Fruit fly (Drosophila melanogaster) whole organism, embryonic: ENCODE measurements around the gene CG14273.
A peak's percentile ranks its signal among the peaks of the same experiment; 100 is the strongest.

Experiments
- Aef1 ChIP-seq: fragments of 200-800 bp; sonication (Bioruptor generic); IDR thresholded peaks from 3 replicates; pipeline ENCODE4 v1.3.6; 2022; ENCODE audit warnings: missing biosample characterization, missing genetic modification characterization
- Antp ChIP-seq: fragments of 200-800 bp; sonication (Bioruptor generic); optimal IDR thresholded peaks from 3 replicates; lab custom pipeline; 2016; ENCODE audit warnings: missing biosample characterization, missing genetic modification characterization
- Bgb ChIP-seq: fragments of 200-800 bp; sonication (Bioruptor generic); IDR thresholded peaks from 2 replicates; pipeline ENCODE4 v1.3.6; 2022; ENCODE audit warnings: missing biosample characterization, missing genetic modification characterization; ENCODE audit not compliant: partially characterized antibody
- C15 ChIP-seq: fragments of 200-800 bp; sonication (Bioruptor generic); IDR thresholded peaks from 3 replicates; pipeline ENCODE4 v1.3.6; 2022; ENCODE audit warnings: missing biosample characterization, missing genetic modification characterization
- CG10209 ChIP-seq: fragments of 200-800 bp; sonication (Bioruptor generic); optimal IDR thresholded peaks from 3 replicates; lab custom pipeline; 2017; ENCODE audit warnings: missing biosample characterization, mild to moderate bottlenecking, missing genetic modification characterization, missing genetic modification reagents
- CG10267 ChIP-seq: fragments of 200-800 bp; sonication (Bioruptor generic); optimal IDR thresholded peaks from 2 replicates; lab custom pipeline; 2018; ENCODE audit warnings: missing biosample characterization, mild to moderate bottlenecking, missing genetic modification characterization, moderate library complexity
- CG11398 ChIP-seq: fragments of 200-800 bp; sonication (Bioruptor generic); optimal IDR thresholded peaks from 2 replicates; lab custom pipeline; 2016; ENCODE audit warnings: missing biosample characterization, missing genetic modification characterization
- CG12299 ChIP-seq: fragments of 200-800 bp; sonication (Bioruptor generic); optimal IDR thresholded peaks from 2 replicates; lab custom pipeline; 2018; ENCODE audit warnings: missing biosample characterization, mild to moderate bottlenecking, missing genetic modification characterization
- CG13894 ChIP-seq: fragments of 200-800 bp; sonication (Bioruptor generic); optimal IDR thresholded peaks from 3 replicates; lab custom pipeline; 2018; ENCODE audit warnings: missing biosample characterization, mild to moderate bottlenecking, missing genetic modification characterization, moderate library complexity
- CG14014 ChIP-seq: fragments of 200-800 bp; sonication (Bioruptor generic); IDR thresholded peaks from 2 replicates; pipeline ENCODE4 v1.3.6; 2022; ENCODE audit warnings: missing biosample characterization, missing genetic modification characterization
- CG14050 ChIP-seq: fragments of 200-800 bp; sonication (Bioruptor generic); IDR thresholded peaks from 3 replicates; pipeline ENCODE4 v1.3.6; 2022; ENCODE audit warnings: missing biosample characterization, missing genetic modification characterization
- CG14710 ChIP-seq: fragments of 200-800 bp; sonication (Bioruptor generic); optimal IDR thresholded peaks from 3 replicates; lab custom pipeline; 2019; ENCODE audit warnings: missing biosample characterization, mild to moderate bottlenecking, missing genetic modification characterization, moderate library complexity
- CG15011 ChIP-seq: fragments of 200-800 bp; sonication (Bioruptor generic); optimal IDR thresholded peaks from 3 replicates; lab custom pipeline; 2018; ENCODE audit warnings: missing biosample characterization, mild to moderate bottlenecking, missing genetic modification characterization
- CG1603 ChIP-seq: fragments of 200-800 bp; sonication (Bioruptor generic); optimal IDR thresholded peaks from 2 replicates; lab custom pipeline; 2019; ENCODE audit warnings: missing biosample characterization, mild to moderate bottlenecking, missing genetic modification characterization, moderate library complexity
- CG16813 ChIP-seq: fragments of 200-800 bp; sonication (Bioruptor generic); IDR thresholded peaks from 3 replicates; pipeline ENCODE4 v1.3.6; 2022; ENCODE audit warnings: missing biosample characterization, missing genetic modification characterization; ENCODE audit not compliant: partially characterized antibody
- CG30020 ChIP-seq: fragments of 200-800 bp; optimal IDR thresholded peaks from 2 replicates; lab custom pipeline; 2019; ENCODE audit warnings: missing biosample characterization, mild to moderate bottlenecking, missing genetic modification characterization, moderate library complexity
- CG34376 ChIP-seq: fragments of 200-800 bp; sonication (Bioruptor generic); optimal IDR thresholded peaks from 2 replicates; lab custom pipeline; 2018; ENCODE audit warnings: missing biosample characterization, mild to moderate bottlenecking, missing genetic modification characterization
- CG34422 ChIP-seq: fragments of 200-800 bp; sonication (Bioruptor generic); IDR thresholded peaks from 3 replicates; pipeline ENCODE4 v1.3.6; 2022; ENCODE audit warnings: missing biosample characterization, missing genetic modification characterization
- CG4404 ChIP-seq: fragments of 200-800 bp; sonication (Bioruptor generic); IDR thresholded peaks from 2 replicates; pipeline ENCODE4 v1.3.6; 2022; ENCODE audit warnings: missing biosample characterization, missing genetic modification characterization
- CG4617 ChIP-seq: fragments of 200-800 bp; sonication (Bioruptor generic); optimal IDR thresholded peaks from 3 replicates; lab custom pipeline; 2016; ENCODE audit warnings: missing biosample characterization, missing genetic modification characterization, borderline replicate concordance
- CG5245 ChIP-seq: fragments of 200-800 bp; sonication (Bioruptor generic); optimal IDR thresholded peaks from 3 replicates; lab custom pipeline; 2016; ENCODE audit warnings: missing biosample characterization, missing genetic modification characterization
- CG6254 ChIP-seq: fragments of 200-800 bp; sonication (Bioruptor generic); optimal IDR thresholded peaks from 3 replicates; lab custom pipeline; 2017; ENCODE audit warnings: mild to moderate bottlenecking, missing biosample characterization, missing genetic modification reagents, missing genetic modification characterization
- CG7839 ChIP-seq: fragments of 200-800 bp; sonication (Bioruptor generic); optimal IDR thresholded peaks from 3 replicates; lab custom pipeline; 2018; ENCODE audit warnings: missing biosample characterization, mild to moderate bottlenecking, missing genetic modification characterization, moderate library complexity
- CG8359 ChIP-seq: fragments of 200-800 bp; sonication (Bioruptor generic); optimal IDR thresholded peaks from 2 replicates; lab custom pipeline; 2017; ENCODE audit warnings: missing biosample characterization, mild to moderate bottlenecking, missing genetic modification characterization, borderline replicate concordance
- CG9876 ChIP-seq: fragments of 200-800 bp; sonication (Bioruptor generic); optimal IDR thresholded peaks from 2 replicates; lab custom pipeline; 2016; ENCODE audit warnings: missing biosample characterization, missing genetic modification characterization
- Doc2 ChIP-seq: fragments of 200-800 bp; sonication (Bioruptor generic); IDR thresholded peaks from 2 replicates; pipeline ENCODE4 v1.3.6; 2022; ENCODE audit warnings: missing biosample characterization, missing genetic modification characterization
- HHEX ChIP-seq: fragments of 200-800 bp; sonication (Bioruptor generic); optimal IDR thresholded peaks from 3 replicates; lab custom pipeline; 2017; ENCODE audit warnings: missing biosample characterization, mild to moderate bottlenecking, missing genetic modification characterization, missing genetic modification reagents
- MESR4 ChIP-seq: fragments of 200-800 bp; sonication (Bioruptor generic); optimal IDR thresholded peaks from 2 replicates; lab custom pipeline; 2018; ENCODE audit warnings: missing biosample characterization, mild to moderate bottlenecking, missing genetic modification characterization, moderate library complexity
- Pdp1 ChIP-seq, 2 experiments: fragments of 200-800 bp; sonication (Bioruptor generic); optimal IDR thresholded peaks; 3 replicates each; lab custom pipeline; 2016; ENCODE audit warnings: missing biosample characterization in 2 of 2, missing genetic modification characterization in 2 of 2, mild to moderate bottlenecking in 1 of 2, moderate library complexity in 1 of 2
- Ptx1 ChIP-seq: fragments of 200-800 bp; sonication (Bioruptor generic); IDR thresholded peaks from 2 replicates; pipeline ENCODE4 v1.3.6; 2022; ENCODE audit warnings: missing biosample characterization, missing genetic modification characterization
- Rfx ChIP-seq: fragments of 200-800 bp; sonication (Bioruptor generic); IDR thresholded peaks from 2 replicates; pipeline ENCODE4 v1.3.6; 2022; ENCODE audit warnings: missing biosample characterization, missing genetic modification characterization
- Rx ChIP-seq: fragments of 200-800 bp; sonication (Bioruptor generic); IDR thresholded peaks from 2 replicates; pipeline ENCODE4 v1.3.6; 2022; ENCODE audit warnings: missing biosample characterization, missing genetic modification characterization
- amos ChIP-seq: fragments of 200-800 bp; sonication (Bioruptor generic); IDR thresholded peaks from 2 replicates; pipeline ENCODE4 v1.3.6; 2022; ENCODE audit warnings: missing biosample characterization, missing genetic modification characterization; ENCODE audit not compliant: partially characterized antibody
- bsh ChIP-seq, 2 experiments: fragments of 200-800 bp; sonication (Bioruptor generic); optimal IDR thresholded peaks; 2 replicates each; lab custom pipeline; 2017 to 2018; ENCODE audit warnings: mild to moderate bottlenecking in 2 of 2, missing biosample characterization in 2 of 2, missing genetic modification characterization in 2 of 2, moderate library complexity in 1 of 2
- cad ChIP-seq: fragments of >200 bp; optimal IDR thresholded peaks from 2 replicates; lab custom pipeline; 2017; ENCODE audit warnings: missing biosample characterization, missing genetic modification characterization
- crol ChIP-seq: fragments of 200-800 bp; sonication (Bioruptor generic); IDR thresholded peaks from 2 replicates; pipeline ENCODE4 v1.3.6; 2022; ENCODE audit warnings: missing biosample characterization, missing genetic modification characterization
- cwo ChIP-seq: fragments of 200-800 bp; sonication (Bioruptor generic); optimal IDR thresholded peaks from 3 replicates; lab custom pipeline; 2017; ENCODE audit warnings: missing biosample characterization, missing genetic modification characterization, mild to moderate bottlenecking, moderate library complexity, missing genetic modification reagents
- dm ChIP-seq: fragments of 200-800 bp; sonication (Bioruptor generic); optimal IDR thresholded peaks from 3 replicates; lab custom pipeline; 2016; ENCODE audit warnings: missing biosample characterization, missing genetic modification characterization
- en ChIP-seq: fragments of 200-800 bp; sonication (Bioruptor generic); optimal IDR thresholded peaks from 2 replicates; lab custom pipeline; 2016; ENCODE audit warnings: missing biosample characterization, missing genetic modification characterization
- hbn ChIP-seq: fragments of 200-800 bp; sonication (Bioruptor generic); IDR thresholded peaks from 2 replicates; pipeline ENCODE4 v1.3.6; 2022; ENCODE audit warnings: missing biosample characterization, missing genetic modification characterization; ENCODE audit not compliant: partially characterized antibody
- hkb ChIP-seq, 2 experiments: fragments of 200-800 bp in 1 of 2; fragments of >200 bp in 1 of 2; sonication (Bioruptor generic) in 1 of 2; IDR thresholded peaks in 1 of 2; optimal IDR thresholded peaks in 1 of 2; 2 replicates each; pipeline versions ENCODE4 v1.3.6 to Lab custom; 2017 to 2022; ENCODE audit warnings: missing biosample characterization in 1 of 2, missing genetic modification characterization in 1 of 2
- pum ChIP-seq: fragments of 200-800 bp; sonication (Bioruptor generic); optimal IDR thresholded peaks from 2 replicates; lab custom pipeline; 2016; ENCODE audit warnings: missing biosample characterization, missing genetic modification characterization
- schlank ChIP-seq: fragments of 200-800 bp; sonication (Bioruptor generic); optimal IDR thresholded peaks from 2 replicates; lab custom pipeline; 2018; ENCODE audit warnings: missing biosample characterization, mild to moderate bottlenecking, missing genetic modification characterization
- seq ChIP-seq: fragments of 200-800 bp; sonication (Bioruptor generic); IDR thresholded peaks from 2 replicates; pipeline ENCODE4 v1.3.6; 2022; ENCODE audit warnings: missing biosample characterization, missing genetic modification characterization
- sqz ChIP-seq: fragments of 200-800 bp; sonication (Bioruptor generic); optimal IDR thresholded peaks from 3 replicates; lab custom pipeline; 2018; ENCODE audit warnings: missing biosample characterization, mild to moderate bottlenecking, missing genetic modification characterization
- unc-4 ChIP-seq: fragments of 200-800 bp; sonication (Bioruptor generic); IDR thresholded peaks from 2 replicates; pipeline ENCODE4 v1.3.6; 2022; ENCODE audit warnings: missing biosample characterization, missing genetic modification characterization; ENCODE audit not compliant: partially characterized antibody
- vfl ChIP-seq: fragments of 200-800 bp; sonication (Bioruptor generic); optimal IDR thresholded peaks from 2 replicates; lab custom pipeline; 2016; ENCODE audit warnings: missing biosample characterization, missing genetic modification characterization

CG14273 gene

DNA sequence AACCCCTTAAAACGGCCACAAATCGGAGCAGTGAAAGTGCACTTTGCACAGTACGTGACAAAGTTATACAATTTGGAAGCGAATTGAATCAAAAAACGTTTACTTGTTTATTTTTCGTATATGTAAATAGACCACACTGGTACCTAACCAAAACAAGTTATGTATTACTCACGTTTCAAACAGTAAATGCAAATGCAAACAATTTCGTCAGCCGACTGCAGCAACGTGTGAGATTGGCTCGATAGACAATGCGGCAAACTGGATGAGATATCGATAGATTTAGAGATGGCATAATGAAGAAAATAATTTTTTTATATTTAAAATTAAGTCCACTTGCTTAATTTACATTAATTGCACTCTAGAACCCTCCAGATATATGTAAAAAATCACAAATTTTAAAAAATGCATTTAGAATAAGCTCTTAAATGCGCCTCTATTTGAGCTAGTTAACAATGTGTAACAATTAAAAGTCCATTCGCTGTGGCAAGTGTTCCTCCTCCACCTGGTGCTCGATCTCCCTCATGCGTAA, 39.1 kb downstream of the CG14273 start, which contains the start of gene AlaRS (continued):
- TF ChIP-seq CG8359 (GFP tag; lab: Kevin White, UChicago), result no peak
- TF ChIP-seq Ptx1 (GFP tag; lab: Robert Waterston, UW), result 0 out of 2 replicates have a peak, but pooled peaks have one; percentile 7
- TF ChIP-seq CG14710, result peak; percentile 65
- peak; percentile 28 for TF ChIP-seq CG1603 (tag; lab: Kevin White, UChicago)
- no peak for TF ChIP-seq en (GFP tag; lab: Kevin White, UChicago)
- TF ChIP-seq seq (GFP tag; lab: Robert Waterston, UW), result no peak
- peak; percentile 77 for TF ChIP-seq MESR4 (GFP tag; lab: Kevin White, UChicago)
- TF ChIP-seq CG13894 (tag; lab: Kevin White, UChicago), result no peak
- TF ChIP-seq Aef1 (GFP tag; lab: Robert Waterston, UW), result no peak
- TF ChIP-seq CG10267 (tag; lab: Kevin White, UChicago), result peak; percentile 67
- TF ChIP-seq Pdp1 (GFP tag; optimal IDR thresholded peaks at IDR 0.05; lab: Kevin White, UChicago), result peak in 1 of 2 experiments; percentile 60
- TF ChIP-seq CG9876 (GFP tag; lab: Kevin White, UChicago), result no peak
- peak; percentile 26 for TF ChIP-seq pum
- peak; percentile 42; the same call in 1 of the 3 replicates for TF ChIP-seq CG16813 (GFP tag; lab: Robert Waterston, UW)
- peak; percentile 44 for TF ChIP-seq cwo (GFP tag; lab: Kevin White, UChicago)
- TF ChIP-seq schlank (tag; lab: Kevin White, UChicago), result no peak
- no peak for TF ChIP-seq hkb (optimal IDR thresholded peaks at IDR 0.05; lab: Kevin White, UChicago)
- TF ChIP-seq hkb (GFP tag; IDR thresholded peaks at IDR 0.05; lab: Robert Waterston, UW), result no peak; the same call in 1 of the 2 replicates
- TF ChIP-seq Bgb (GFP tag; lab: Robert Waterston, UW), result peak; percentile 56
- no peak; the same call in 2 of the 3 replicates for TF ChIP-seq CG14050 (GFP tag; lab: Robert Waterston, UW)
- no peak for TF ChIP-seq Doc2 (GFP tag; lab: Robert Waterston, UW)
- TF ChIP-seq CG6254 (GFP tag; lab: Kevin White, UChicago), result peak; percentile 40
- TF ChIP-seq bsh (GFP tag; optimal IDR thresholded peaks at IDR 0.05; lab: Kevin White, UChicago), result peak; percentile 8 to 35
- TF ChIP-seq CG5245 (GFP tag; lab: Kevin White, UChicago), result no peak
- peak; percentile 11 for TF ChIP-seq vfl
- no peak for TF ChIP-seq crol
- TF ChIP-seq Antp (GFP tag; lab: Kevin White, UChicago), result no peak
- peak; percentile 46 for TF ChIP-seq CG7839
- TF ChIP-seq dm (GFP tag; lab: Kevin White, UChicago), result peak; percentile 43
- TF ChIP-seq Rx (GFP tag; lab: Robert Waterston, UW), result no peak
- TF ChIP-seq CG34422 (GFP tag; lab: Robert Waterston, UW), result 0 out of 3 replicates have a peak, but pooled peaks have one; percentile 26
- TF ChIP-seq CG4404 (GFP tag; lab: Robert Waterston, UW), result no peak
- TF ChIP-seq amos (GFP tag; lab: Robert Waterston, UW), result peak; percentile 63; the same call in 1 of the 2 replicates
- TF ChIP-seq unc-4, result peak; percentile 72; the same call in 1 of the 2 replicates
- peak; percentile 41; the same call in 1 of the 2 replicates for TF ChIP-seq Rfx
- TF ChIP-seq CG30020, result peak; percentile 54
- peak; percentile 47 for TF ChIP-seq CG4617 (GFP tag; lab: Kevin White, UChicago)
- peak; percentile 57 for TF ChIP-seq hbn (GFP tag; lab: Robert Waterston, UW)
- peak; percentile 15 for TF ChIP-seq HHEX (GFP tag; lab: Kevin White, UChicago)
- no peak for TF ChIP-seq CG11398
- no peak for TF ChIP-seq CG14014 (GFP tag; lab: Robert Waterston, UW)
- TF ChIP-seq cad (GFP tag; lab: Kevin White, UChicago), result no peak
- TF ChIP-seq CG12299 (tag; lab: Kevin White, UChicago), result no peak
- TF ChIP-seq C15, result no peak
- peak; percentile 31 for TF ChIP-seq CG10209
- peak; percentile 41 for TF ChIP-seq CG34376 (GFP tag; lab: Kevin White, UChicago)
- TF ChIP-seq sqz, result peak; percentile 14
- no peak for TF ChIP-seq CG15011 (GFP tag; lab: Kevin White, UChicago)
- TF ChIP-seq, all 482 proteins: peak for 186
